Worm (Caenorhabditis elegans) whole organism, late embryonic: ENCODE measurements around the gene pck-1.

Experiments used
- ahr-1 ChIP-seq: sonication (generic microtip); optimal IDR thresholded peaks from 2 replicates; lab custom pipeline; 2016; ENCODE audit warnings: missing genetic modification characterization, missing compliant biosample characterization
- ama-1 ChIP-seq: fragments of 150-350 bp; optimal IDR thresholded peaks from 2 replicates; lab custom pipeline; 2014
- elt-2 ChIP-seq: sonication (generic microtip); optimal IDR thresholded peaks from 2 replicates; lab custom pipeline; 2016; ENCODE audit warnings: missing genetic modification reagents, missing genetic modification characterization, missing compliant biosample characterization
- elt-4 ChIP-seq: sonication (generic microtip); optimal IDR thresholded peaks from 2 replicates; lab custom pipeline; 2016; ENCODE audit warnings: missing genetic modification characterization, missing compliant biosample characterization
- fkh-6 ChIP-seq: sonication (generic microtip); optimal IDR thresholded peaks from 2 replicates; lab custom pipeline; 2016; ENCODE audit warnings: missing genetic modification characterization, missing compliant biosample characterization
- nhr-11 ChIP-seq: fragments of 150-350 bp; optimal IDR thresholded peaks from 2 replicates; lab custom pipeline; 2014; ENCODE audit warnings: missing biosample characterization, missing genetic modification characterization
- pqm-1 ChIP-seq: sonication (generic microtip); optimal IDR thresholded peaks from 2 replicates; lab custom pipeline; 2016; ENCODE audit warnings: missing genetic modification characterization, missing compliant biosample characterization
- tbx-7 ChIP-seq: sonication (generic microtip); optimal IDR thresholded peaks from 2 replicates; lab custom pipeline; 2016; ENCODE audit warnings: missing genotype, missing genetic modification characterization, missing compliant biosample characterization
- unc-55 ChIP-seq: sonication (generic microtip); optimal IDR thresholded peaks from 2 replicates; lab custom pipeline; 2017; ENCODE audit warnings: missing biosample characterization, missing genetic modification reagents, missing genetic modification characterization
- ztf-16 ChIP-seq: sonication (generic microtip); optimal IDR thresholded peaks from 2 replicates; lab custom pipeline; 2017; ENCODE audit warnings: missing genetic modification characterization, missing compliant biosample characterization

ce11 chrIII:51622-52021 is 14.4 kb downstream of the pck-1 start:
- TF ChIP-seq fkh-6 (tag; lab: Kevin White, UChicago) (no peak), nhr-11 (tag; lab: Kevin White, UChicago) (no peak), pqm-1 (tag; lab: Kevin White, UChicago) (no peak), ama-1 (lab: Kevin White, UChicago) (no peak), elt-2 (tag; lab: Kevin White, UChicago) (no peak), tbx-7 (no peak), ztf-16 (tag; lab: Kevin White, UChicago) (no peak), elt-4 (no peak), unc-55 (no peak), ahr-1 (tag; lab: Kevin White, UChicago) (no peak)
